Worm (Caenorhabditis elegans) whole organism, L2 larva: Measurements from ENCODE around the gene F44E5.2.

Experiments
- alr-1 ChIP-seq: fragments of 150-350 bp; optimal IDR thresholded peaks from 2 replicates; lab custom pipeline; 2014; ENCODE audit warnings: missing biosample characterization, missing genetic modification characterization
- ama-1 ChIP-seq: fragments of 150-350 bp; optimal IDR thresholded peaks from 2 replicates; lab custom pipeline; 2018; ENCODE audit warnings: inconsistent platforms
- blmp-1 ChIP-seq: sonication (generic microtip); optimal IDR thresholded peaks from 2 replicates; lab custom pipeline; 2017; ENCODE audit warnings: missing genetic modification characterization, mild to moderate bottlenecking, missing compliant biosample characterization, antibody characterized with exemption, moderate library complexity; ENCODE audit not compliant: insufficient read depth
- ceh-82 ChIP-seq: fragments of 150-350 bp; optimal IDR thresholded peaks from 2 replicates; lab custom pipeline; 2014; ENCODE audit warnings: missing biosample characterization, missing genetic modification characterization
- crh-2 ChIP-seq: sonication (generic microtip); optimal IDR thresholded peaks from 2 replicates; lab custom pipeline; 2017; ENCODE audit warnings: missing biosample characterization, missing genetic modification characterization
- egl-27 ChIP-seq: sonication (generic microtip); optimal IDR thresholded peaks from 3 replicates; lab custom pipeline; 2017; ENCODE audit warnings: missing biosample characterization, missing genetic modification reagents, missing genetic modification characterization
- elt-3 ChIP-seq: sonication (generic microtip); optimal IDR thresholded peaks from 2 replicates; lab custom pipeline; 2017; ENCODE audit warnings: missing biosample characterization, missing genetic modification characterization
- fos-1 ChIP-seq: fragments of 150-350 bp; optimal IDR thresholded peaks from 2 replicates; lab custom pipeline; 2014; ENCODE audit warnings: missing biosample characterization, missing genetic modification characterization
- mab-5 ChIP-seq: fragments of 150-350 bp; optimal IDR thresholded peaks from 2 replicates; lab custom pipeline; 2014; ENCODE audit warnings: missing biosample characterization, missing genetic modification characterization
- nhr-11 ChIP-seq: fragments of 150-350 bp; optimal IDR thresholded peaks from 2 replicates; lab custom pipeline; 2014; ENCODE audit warnings: missing biosample characterization, missing genetic modification characterization
- nhr-129 ChIP-seq: fragments of 150-350 bp; optimal IDR thresholded peaks from 2 replicates; lab custom pipeline; 2014; ENCODE audit warnings: missing biosample characterization, missing genetic modification characterization
- nhr-21 ChIP-seq: fragments of 150-350 bp; optimal IDR thresholded peaks from 2 replicates; lab custom pipeline; 2014; ENCODE audit warnings: missing biosample characterization, missing genetic modification characterization
- ztf-11 ChIP-seq: sonication (generic microtip); optimal IDR thresholded peaks from 2 replicates; lab custom pipeline; 2017; ENCODE audit warnings: missing biosample characterization, missing genetic modification characterization
- ztf-4 ChIP-seq: fragments of 150-350 bp; optimal IDR thresholded peaks from 2 replicates; lab custom pipeline; 2014; ENCODE audit warnings: missing biosample characterization, missing genetic modification characterization

The F44E5.2 gene

DNA sequence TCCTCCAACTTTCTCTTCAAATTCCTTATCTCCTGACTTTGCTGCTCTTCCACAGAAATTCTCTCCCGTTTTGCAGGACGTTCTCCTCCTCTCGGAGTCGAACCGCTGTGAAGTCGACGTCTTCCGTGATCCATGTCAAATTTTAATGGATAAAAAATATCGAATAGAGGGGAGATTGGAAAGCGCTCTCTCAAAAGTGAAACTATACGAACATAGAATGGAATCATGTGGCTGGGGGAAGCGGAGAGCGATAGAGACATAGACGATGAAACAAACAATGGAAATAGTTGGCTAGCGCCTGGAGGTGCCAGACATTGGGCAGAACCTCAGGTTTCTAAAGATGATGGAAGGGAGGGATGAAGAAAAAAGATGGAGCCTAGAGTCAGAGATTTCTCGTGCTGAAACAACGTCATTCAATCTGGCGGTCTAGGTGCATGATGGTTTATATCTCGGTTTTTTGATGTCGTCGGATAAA, 47.4 kb downstream of the F44E5.2 start, which contains the start of gene F43G6.8 (continued):
- TF ChIP-seq nhr-11 (tag; lab: Kevin White, UChicago) (no peak), ama-1 (lab: Kevin White, UChicago) (peak; percentile 79), nhr-129 (tag; lab: Kevin White, UChicago) (peak; percentile 83), mab-5 (tag; lab: Kevin White, UChicago) (no peak)

DNA sequence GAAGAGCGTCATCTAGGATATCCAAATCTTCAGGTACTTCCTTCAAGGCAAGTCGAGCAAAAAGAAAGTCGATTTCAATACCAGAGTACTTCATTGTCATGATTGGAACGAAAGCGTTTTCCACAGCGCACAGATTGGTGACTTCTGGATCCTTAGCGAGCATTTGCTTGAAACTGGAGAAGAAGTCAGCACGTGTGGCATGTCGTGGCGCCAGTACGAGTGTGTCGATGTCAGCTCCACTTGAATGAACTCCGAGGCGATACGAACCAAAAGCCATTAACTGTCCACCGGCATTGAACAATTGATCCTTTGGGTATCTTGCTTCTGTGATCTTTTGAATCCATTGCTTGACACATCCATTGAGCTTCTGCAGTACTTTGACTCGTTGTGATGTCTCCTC, 49.4 kb downstream of the F44E5.2 start:
- no peak for TF ChIP-seq ztf-4 (tag; lab: Kevin White, UChicago)
- TF ChIP-seq fos-1 (tag; lab: Kevin White, UChicago), result no peak
- no peak for TF ChIP-seq alr-1 (tag; lab: Kevin White, UChicago)
- TF ChIP-seq crh-2 (tag; lab: Kevin White, UChicago), result no peak
- TF ChIP-seq ceh-82 (tag; lab: Kevin White, UChicago), result no peak
- TF ChIP-seq, all 48 proteins: peak for 0

DNA sequence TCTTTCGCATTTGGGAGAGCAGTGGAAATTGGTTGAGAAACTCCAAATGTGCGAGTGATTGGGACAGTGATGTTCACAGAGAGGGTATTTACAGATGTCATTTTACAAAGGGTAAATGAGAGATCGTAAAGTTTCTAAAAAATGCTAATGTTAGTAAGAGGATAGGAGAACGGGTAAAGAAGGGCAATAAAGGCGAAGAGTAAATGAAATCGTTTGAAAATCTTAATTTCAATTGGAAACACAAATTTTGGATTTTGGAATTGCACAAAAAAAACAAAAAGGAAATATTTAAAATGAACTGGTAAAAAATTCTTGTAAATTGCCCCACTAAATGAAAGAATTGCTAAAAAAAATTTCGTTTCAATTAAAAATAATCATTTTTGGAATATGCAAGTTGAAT, 49.9 kb downstream of the F44E5.2 start, which contains the start of gene pap-3:
TSS of gene pap-3 (minus strand) at position 101 of the 400 bp plus-strand sequence.
- no peak for TF ChIP-seq nhr-21 (tag; lab: Kevin White, UChicago)
- TF ChIP-seq nhr-11 (tag; lab: Kevin White, UChicago), result no peak
- no peak for TF ChIP-seq blmp-1 (tag; lab: Kevin White, UChicago)
- TF ChIP-seq fos-1 (tag; lab: Kevin White, UChicago), result no peak
- TF ChIP-seq ztf-11 (tag; lab: Kevin White, UChicago), result no peak
- no peak for TF ChIP-seq elt-3 (tag; lab: Kevin White, UChicago)
- TF ChIP-seq egl-27 (tag; lab: Kevin White, UChicago), result no peak
